Fruit fly (Drosophila melanogaster): ENCODE results near the gene Sec61alpha.
A peak's percentile ranks its signal among the peaks of the same experiment; 100 is the strongest.

Gene Sec61alpha

DNA sequence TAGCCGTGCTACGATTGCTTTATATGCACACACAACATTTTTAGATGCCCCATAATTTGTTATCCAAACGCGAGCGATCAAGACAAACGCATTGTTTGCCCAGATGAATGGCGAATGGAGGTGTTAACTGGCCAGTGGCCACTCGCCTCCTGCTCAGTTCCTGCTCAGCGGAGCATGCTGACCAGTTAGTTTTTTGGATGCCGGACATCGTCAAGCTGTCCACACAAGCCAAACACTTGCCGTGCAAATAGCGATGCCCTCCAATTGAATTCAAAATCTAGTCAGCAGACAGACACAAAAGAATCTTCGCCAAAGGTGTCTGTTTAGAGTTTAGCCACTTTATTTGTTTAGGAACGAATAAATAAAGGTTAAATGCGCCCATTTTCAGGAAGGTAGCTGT lies 18.1 kb downstream of the Sec61alpha start:
- TF ChIP-seq CG32121 (GFP tag; IDR thresholded peaks at IDR 0.05) (no peak), Ets98B (GFP tag; IDR thresholded peaks at IDR 0.05) (no peak), CG15710 (tag; optimal IDR thresholded peaks at IDR 0.05) (no peak), EcR (GFP tag; optimal IDR thresholded peaks at IDR 0.05) (no peak), CG34367 (tag; optimal IDR thresholded peaks at IDR 0.05) (no peak), fd96Ca (GFP tag; IDR thresholded peaks at IDR 0.05) (no peak), CG13204 (GFP tag; optimal IDR thresholded peaks at IDR 0.05) (no peak), CG12605 (GFP tag; IDR thresholded peaks at IDR 0.05) (no peak), CG8301 (tag; optimal IDR thresholded peaks at IDR 0.05) (no peak), D1 (tag; optimal IDR thresholded peaks at IDR 0.05) (no peak), CG9948 (tag; optimal IDR thresholded peaks at IDR 0.05) (no peak), gl (tag; optimal IDR thresholded peaks at IDR 0.05) (no peak), CG17806 (tag; optimal IDR thresholded peaks at IDR 0.05) (no peak), Snoo (tag; optimal IDR thresholded peaks at IDR 0.05) (no peak), CG4496 (GFP tag; IDR thresholded peaks at IDR 0.05) (no peak)

DNA sequence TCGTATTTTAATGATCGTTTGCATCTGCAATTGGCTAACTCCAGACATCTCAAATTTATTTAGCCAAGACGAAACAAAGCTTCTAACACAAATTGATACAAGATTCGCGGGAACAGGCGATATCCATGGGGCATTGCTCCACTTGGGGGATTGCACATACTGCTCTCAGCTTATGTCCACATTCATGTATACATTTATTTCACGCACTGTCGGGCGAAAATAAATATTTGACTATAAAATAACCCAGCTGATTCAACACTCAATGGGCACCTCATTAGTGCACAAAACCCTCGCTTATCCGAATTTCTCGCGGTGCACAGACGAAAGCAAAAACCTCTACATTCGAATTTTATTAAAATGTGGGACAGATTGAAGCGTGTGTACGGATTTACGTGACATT lies 18.9 kb downstream of the Sec61alpha start:
- TF ChIP-seq CG34367 (tag; optimal IDR thresholded peaks at IDR 0.05): no peak
- no peak for TF ChIP-seq Pif1B (GFP tag; optimal IDR thresholded peaks at IDR 0.05)
- TF ChIP-seq gl (tag; optimal IDR thresholded peaks at IDR 0.05): no peak
- no peak for TF ChIP-seq CG15710 (tag; optimal IDR thresholded peaks at IDR 0.05)
- no peak for TF ChIP-seq CG32121 (GFP tag; IDR thresholded peaks at IDR 0.05)
- TF ChIP-seq Ets98B (GFP tag; IDR thresholded peaks at IDR 0.05): no peak
- TF ChIP-seq CG4496 (GFP tag; IDR thresholded peaks at IDR 0.05): no peak
- TF ChIP-seq Pif1A (GFP tag; optimal IDR thresholded peaks at IDR 0.05): no peak
- TF ChIP-seq CG13204 (GFP tag; optimal IDR thresholded peaks at IDR 0.05): no peak
- TF ChIP-seq rn (GFP tag; IDR thresholded peaks at IDR 0.05): no peak
- no peak for TF ChIP-seq D1 (tag; optimal IDR thresholded peaks at IDR 0.05)
- no peak for TF ChIP-seq CG9948 (tag; optimal IDR thresholded peaks at IDR 0.05)
- TF ChIP-seq CG17806 (tag; optimal IDR thresholded peaks at IDR 0.05): no peak

- TF ChIP-seq CG13204 (GFP tag; optimal IDR thresholded peaks at IDR 0.05): no peak
- no peak for TF ChIP-seq CG34367 (tag; optimal IDR thresholded peaks at IDR 0.05)
- no peak for TF ChIP-seq Ets98B (GFP tag; IDR thresholded peaks at IDR 0.05)
- no peak for TF ChIP-seq CG32121 (GFP tag; IDR thresholded peaks at IDR 0.05)
- TF ChIP-seq CG4496 (GFP tag; IDR thresholded peaks at IDR 0.05): no peak
- TF ChIP-seq CG12605 (GFP tag; IDR thresholded peaks at IDR 0.05): no peak
Measured at dm6 chr2L:6457583-6457982, 22.8 kb downstream of the Sec61alpha start.

- TF ChIP-seq Ets98B (GFP tag; IDR thresholded peaks at IDR 0.05): peak; percentile 53; the same call in 1 of the 2 replicates
- no peak for TF ChIP-seq gl (tag; optimal IDR thresholded peaks at IDR 0.05)
- TF ChIP-seq CG32121 (GFP tag; IDR thresholded peaks at IDR 0.05): peak; percentile 56; the same call in 1 of the 2 replicates
- TF ChIP-seq EcR (GFP tag; optimal IDR thresholded peaks at IDR 0.05): no peak
- no peak for TF ChIP-seq rn (GFP tag; IDR thresholded peaks at IDR 0.05)
- TF ChIP-seq CG8301 (tag; optimal IDR thresholded peaks at IDR 0.05): peak; percentile 25
- TF ChIP-seq CG34367 (tag; optimal IDR thresholded peaks at IDR 0.05): peak; percentile 32
- no peak for TF ChIP-seq CG10348 (GFP tag; IDR thresholded peaks at IDR 0.05)
- TF ChIP-seq CG13204 (GFP tag; optimal IDR thresholded peaks at IDR 0.05): no peak
- TF ChIP-seq CG15710 (tag; optimal IDR thresholded peaks at IDR 0.05): peak; percentile 42
- TF ChIP-seq CG8159 (tag; optimal IDR thresholded peaks at IDR 0.05): peak; percentile 52
- TF ChIP-seq Snoo (tag; optimal IDR thresholded peaks at IDR 0.05): no peak
- TF ChIP-seq CG17806 (tag; optimal IDR thresholded peaks at IDR 0.05): peak; percentile 47
- TF ChIP-seq CG9948 (tag; optimal IDR thresholded peaks at IDR 0.05): peak; percentile 17
- TF ChIP-seq CG4496 (GFP tag; IDR thresholded peaks at IDR 0.05): peak; percentile 78
- TF ChIP-seq CG12605 (GFP tag; IDR thresholded peaks at IDR 0.05): no peak
- no peak for TF ChIP-seq Pif1B (GFP tag; optimal IDR thresholded peaks at IDR 0.05)
- no peak for TF ChIP-seq D1 (tag; optimal IDR thresholded peaks at IDR 0.05)
- peak; percentile 3 for TF ChIP-seq Pif1A (GFP tag; optimal IDR thresholded peaks at IDR 0.05)
- TF ChIP-seq fd96Ca (GFP tag; IDR thresholded peaks at IDR 0.05): peak; percentile 50; the same call in 1 of the 3 replicates
- no peak for TF ChIP-seq CG14655 (GFP tag; optimal IDR thresholded peaks at IDR 0.05)
Measured at dm6 chr2L:6455955-6456599, 24.3 kb downstream of the Sec61alpha start, which contains the start of gene frj. frj (plus strand) TSS chr2L:6456052.

dm6 chr2L:6455032-6455954 lies 25.1 kb downstream of the Sec61alpha start, which contains the start of gene retm:
retm (minus strand) TSS chr2L:6455929.
- TF ChIP-seq CG14655 (GFP tag; optimal IDR thresholded peaks at IDR 0.05) (no peak), CG32121 (GFP tag; IDR thresholded peaks at IDR 0.05) (peak; percentile 16; the same call in 1 of the 2 replicates), EcR (GFP tag; optimal IDR thresholded peaks at IDR 0.05) (peak; percentile 48), Snoo (tag; optimal IDR thresholded peaks at IDR 0.05) (no peak), CG15710 (tag; optimal IDR thresholded peaks at IDR 0.05) (no peak), rn (GFP tag; IDR thresholded peaks at IDR 0.05) (no peak), CG9948 (tag; optimal IDR thresholded peaks at IDR 0.05) (no peak), CG12605 (GFP tag; IDR thresholded peaks at IDR 0.05) (no peak), CG4496 (GFP tag; IDR thresholded peaks at IDR 0.05) (no peak), Pif1A (GFP tag; optimal IDR thresholded peaks at IDR 0.05) (peak; percentile 20), CG8301 (tag; optimal IDR thresholded peaks at IDR 0.05) (no peak), Pif1B (GFP tag; optimal IDR thresholded peaks at IDR 0.05) (peak; percentile 6), D1 (tag; optimal IDR thresholded peaks at IDR 0.05) (no peak), CG8159 (tag; optimal IDR thresholded peaks at IDR 0.05) (no peak), CG17806 (tag; optimal IDR thresholded peaks at IDR 0.05) (no peak), gl (tag; optimal IDR thresholded peaks at IDR 0.05) (no peak), fd96Ca (GFP tag; IDR thresholded peaks at IDR 0.05) (no peak; the same call in 2 of the 3 replicates), CG34367 (tag; optimal IDR thresholded peaks at IDR 0.05) (no peak), CG10348 (GFP tag; IDR thresholded peaks at IDR 0.05) (no peak), CG13204 (GFP tag; optimal IDR thresholded peaks at IDR 0.05) (peak; percentile 21), Ets98B (GFP tag; IDR thresholded peaks at IDR 0.05) (peak; percentile 25; the same call in 1 of the 2 replicates)

Measured in whole organism, pupa.